Worm (Caenorhabditis elegans) whole organism, L4 larva: ENCODE measurements around the gene rgs-7.

ENCODE experiments used
- F10B5.3 ChIP-seq: sonication (generic microtip); optimal IDR thresholded peaks from 2 replicates; lab custom pipeline; 2016; ENCODE audit warnings: mild to moderate bottlenecking, missing genetic modification characterization, missing compliant biosample characterization
- F44E2.7 ChIP-seq: fragments of 200-800 bp; sonication (Bioruptor generic); IDR thresholded peaks from 2 replicates; pipeline ENCODE4 v2.1.2; 2022; ENCODE audit warnings: missing genetic modification characterization, missing compliant biosample characterization
- Y105C5A.15 ChIP-seq: fragments of 200-800 bp; sonication (Bioruptor generic); IDR thresholded peaks from 2 replicates; pipeline ENCODE4 v1.3.6; 2022; ENCODE audit warnings: missing genetic modification characterization, missing compliant biosample characterization
- Y48G9A.11 ChIP-seq: fragments of 200-800 bp; sonication (Bioruptor generic); IDR thresholded peaks from 2 replicates; pipeline ENCODE4 v1.3.6; 2022; ENCODE audit warnings: missing genetic modification reagents, missing genetic modification characterization, missing compliant biosample characterization
- Y5F2A.4 ChIP-seq: fragments of 200-800 bp; sonication (Bioruptor generic); optimal IDR thresholded peaks from 2 replicates; lab custom pipeline; 2018; ENCODE audit warnings: mild to moderate bottlenecking, missing genetic modification characterization, missing compliant biosample characterization
- aha-1 ChIP-seq: fragments of 150-350 bp; peaks from one replicate; lab custom pipeline; 2014; ENCODE audit warnings: missing biosample characterization, missing genetic modification characterization
- ama-1 ChIP-seq: fragments of 150-350 bp; optimal IDR thresholded peaks from 2 replicates; lab custom pipeline; 2014; ENCODE audit warnings: inconsistent platforms, mixed read lengths
- attf-4 ChIP-seq: sonication (generic microtip); optimal IDR thresholded peaks from 3 replicates; lab custom pipeline; 2017; ENCODE audit warnings: missing biosample characterization, missing genetic modification characterization
- ceh-20 ChIP-seq: fragments of 200-800 bp; sonication (Bioruptor generic); IDR thresholded peaks from 2 replicates; pipeline ENCODE4 v1.3.6; 2022; ENCODE audit warnings: missing genetic modification reagents, missing genetic modification characterization, missing compliant biosample characterization
- daf-12 ChIP-seq: fragments of 150-350 bp; optimal IDR thresholded peaks from 2 replicates; lab custom pipeline; 2014; ENCODE audit warnings: missing biosample characterization, missing genetic modification reagents, missing genetic modification characterization
- daf-16 ChIP-seq, 3 experiments: sonication (generic microtip); optimal IDR thresholded peaks; 2 replicates each; lab custom pipeline; 2016 to 2017; ENCODE audit warnings: missing genetic modification characterization in 3 of 3, missing genetic modification reagents in 3 of 3, mild to moderate bottlenecking in 2 of 3, missing compliant biosample characterization in 2 of 3, missing biosample characterization in 1 of 3, moderate library complexity in 1 of 3
- dpl-1 ChIP-seq: fragments of 150-350 bp; optimal IDR thresholded peaks from 2 replicates; lab custom pipeline; 2014; ENCODE audit warnings: missing biosample characterization, missing genetic modification reagents, missing genetic modification characterization
- dve-1 ChIP-seq: sonication (generic microtip); optimal IDR thresholded peaks from 2 replicates; lab custom pipeline; 2017; ENCODE audit warnings: antibody characterized with exemption, mild to moderate bottlenecking, missing genetic modification characterization, missing compliant biosample characterization; ENCODE audit not compliant: insufficient read depth
- egl-43 ChIP-seq: fragments of 200-800 bp; sonication (Bioruptor generic); IDR thresholded peaks from 2 replicates; pipeline ENCODE4 v1.3.6; 2022; ENCODE audit warnings: missing genetic modification reagents, missing genetic modification characterization, missing compliant biosample characterization
- fkh-10 ChIP-seq: fragments of 150-350 bp; optimal IDR thresholded peaks from 2 replicates; lab custom pipeline; 2014; ENCODE audit warnings: missing biosample characterization, missing genetic modification reagents, missing genetic modification characterization
- fos-1 ChIP-seq: fragments of 150-350 bp; optimal IDR thresholded peaks from 2 replicates; lab custom pipeline; 2014; ENCODE audit warnings: missing biosample characterization, missing genetic modification characterization
- hif-1 ChIP-seq, 2 experiments: sonication (generic microtip); optimal IDR thresholded peaks; 2 replicates each; lab custom pipeline; 2016 to 2017; ENCODE audit warnings: missing compliant biosample characterization in 2 of 2, missing genetic modification characterization in 2 of 2, missing genetic modification reagents in 2 of 2, missing genotype in 2 of 2, mild to moderate bottlenecking in 1 of 2
- hlh-30 ChIP-seq: sonication (generic microtip); optimal IDR thresholded peaks from 2 replicates; lab custom pipeline; 2017; ENCODE audit warnings: antibody characterized with exemption, mild to moderate bottlenecking, missing genetic modification characterization, missing compliant biosample characterization; ENCODE audit not compliant: insufficient read depth
- hmg-1.1 ChIP-seq: fragments of 200-800 bp; sonication (Bioruptor generic); IDR thresholded peaks from 2 replicates; pipeline ENCODE4 v1.3.6; 2022; ENCODE audit warnings: missing genetic modification reagents, missing genetic modification characterization, missing compliant biosample characterization
- lim-7 ChIP-seq: fragments of 200-800 bp; sonication (Bioruptor generic); IDR thresholded peaks from 2 replicates; pipeline ENCODE4 v1.3.6; 2022; ENCODE audit warnings: missing genetic modification characterization, missing compliant biosample characterization
- lin-13 ChIP-seq: fragments of 150-350 bp; optimal IDR thresholded peaks from 2 replicates; lab custom pipeline; 2014; ENCODE audit warnings: missing biosample characterization, missing genetic modification reagents, missing genetic modification characterization
- lin-15B ChIP-seq: fragments of 150-350 bp; sonication (generic microtip); optimal IDR thresholded peaks from 3 replicates; lab custom pipeline; 2014; ENCODE audit warnings: missing biosample characterization, missing genetic modification characterization
- lin-39 ChIP-seq: fragments of 150-350 bp; optimal IDR thresholded peaks from 2 replicates; lab custom pipeline; 2014; ENCODE audit warnings: missing biosample characterization, missing genetic modification reagents, missing genetic modification characterization
- lsy-2 ChIP-seq, 2 experiments: fragments of 150-350 bp in 1 of 2; sonication (generic microtip) in 1 of 2; optimal IDR thresholded peaks; 2 replicates each; lab custom pipeline; 2014 to 2017; ENCODE audit warnings: missing biosample characterization in 2 of 2, missing genetic modification characterization in 2 of 2
- madf-5 ChIP-seq, 2 experiments: fragments of 200-800 bp; sonication (Bioruptor generic); IDR thresholded peaks; 2 replicates each; pipeline ENCODE4 v1.3.6; 2022; ENCODE audit warnings: missing compliant biosample characterization in 2 of 2, missing genetic modification characterization in 2 of 2
- madf-9 ChIP-seq: fragments of 200-800 bp; sonication (Bioruptor generic); conservative IDR thresholded peaks from 2 replicates; pipeline ENCODE4 v1.3.6; 2022; ENCODE audit warnings: missing genetic modification reagents, missing genetic modification characterization, missing compliant biosample characterization
- mep-1 ChIP-seq: fragments of 150-350 bp; sonication (generic microtip); optimal IDR thresholded peaks from 3 replicates; lab custom pipeline; 2014; ENCODE audit warnings: missing biosample characterization, missing genetic modification characterization
- mes-2 ChIP-seq: sonication (generic microtip); optimal IDR thresholded peaks from 2 replicates; lab custom pipeline; 2016; ENCODE audit warnings: missing genotype, mild to moderate bottlenecking, missing genetic modification characterization, missing compliant biosample characterization; ENCODE audit not compliant: poor library complexity, severe bottlenecking
- nhr-28 ChIP-seq: fragments of 150-350 bp; optimal IDR thresholded peaks from 2 replicates; lab custom pipeline; 2014; ENCODE audit warnings: missing biosample characterization, missing genetic modification characterization
- nhr-6 ChIP-seq: fragments of 150-350 bp; optimal IDR thresholded peaks from 2 replicates; lab custom pipeline; 2014; ENCODE audit warnings: missing biosample characterization, missing genetic modification characterization
- pha-4 ChIP-seq, 2 experiments: fragments of 150-350 bp in 1 of 2; fragments of 200-800 bp in 1 of 2; sonication (Bioruptor generic) in 1 of 2; IDR thresholded peaks in 1 of 2; optimal IDR thresholded peaks in 1 of 2; 2 replicates each; pipeline versions ENCODE4 v1.3.6 to Lab custom; 2014 to 2022; ENCODE audit warnings: missing genetic modification characterization in 2 of 2, missing genetic modification reagents in 2 of 2, missing biosample characterization in 1 of 2, missing compliant biosample characterization in 1 of 2
- rbr-2 ChIP-seq: sonication (generic microtip); optimal IDR thresholded peaks from 2 replicates; lab custom pipeline; 2016; ENCODE audit warnings: missing genotype, missing genetic modification characterization, missing compliant biosample characterization
- sdz-12 ChIP-seq: fragments of 200-800 bp; sonication (Bioruptor generic); optimal IDR thresholded peaks from 2 replicates; lab custom pipeline; 2018; ENCODE audit warnings: mild to moderate bottlenecking, missing genetic modification characterization, missing compliant biosample characterization
- skn-1 ChIP-seq: fragments of 150-350 bp; optimal IDR thresholded peaks from 2 replicates; lab custom pipeline; 2014; ENCODE audit warnings: missing biosample characterization, missing genetic modification characterization
- spr-1 ChIP-seq: sonication (generic microtip); optimal IDR thresholded peaks from 2 replicates; lab custom pipeline; 2016; ENCODE audit warnings: mild to moderate bottlenecking, missing genetic modification characterization, missing compliant biosample characterization
- tag-97 ChIP-seq: fragments of 200-800 bp; sonication (Bioruptor generic); IDR thresholded peaks from 2 replicates; pipeline ENCODE4 v1.3.6; 2022; ENCODE audit warnings: missing genetic modification characterization, missing compliant biosample characterization
- unc-62 ChIP-seq, 3 experiments: fragments of 150-350 bp in 1 of 3; sonication (generic microtip); optimal IDR thresholded peaks in 2 of 3; peaks in 1 of 3; 1 replicate in 1 of 3; 2 replicates in 2 of 3; lab custom pipeline; 2014 to 2017; ENCODE audit warnings: missing biosample characterization in 3 of 3, missing genetic modification characterization in 3 of 3, missing genetic modification reagents in 3 of 3, missing genotype in 1 of 3
- vab-7 ChIP-seq: fragments of 200-800 bp; sonication (Bioruptor generic); IDR thresholded peaks from 2 replicates; pipeline ENCODE4 v1.3.6; 2022; ENCODE audit warnings: missing genetic modification reagents, missing genetic modification characterization, missing compliant biosample characterization
- zip-2 ChIP-seq: fragments of 150-350 bp; optimal IDR thresholded peaks from 2 replicates; lab custom pipeline; 2014; ENCODE audit warnings: missing biosample characterization, missing genetic modification characterization

The rgs-7 gene

DNA sequence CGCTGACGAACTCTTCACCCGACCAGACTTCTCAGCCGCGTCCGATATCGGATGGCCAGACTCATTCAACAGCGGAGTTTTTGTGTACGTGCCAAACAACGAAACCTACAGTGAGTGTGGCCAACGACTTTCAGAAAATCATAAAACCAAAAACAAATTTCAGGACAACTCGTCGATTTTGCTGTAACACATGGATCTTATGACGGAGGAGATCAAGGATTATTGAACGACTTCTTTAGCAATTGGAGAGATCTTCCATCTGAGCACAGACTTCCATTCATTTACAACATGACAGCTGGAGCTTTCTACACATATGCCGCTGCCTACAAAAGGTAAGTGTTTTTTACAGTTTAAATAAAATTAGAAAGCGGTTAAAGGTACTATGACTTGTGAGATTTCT is 4.3 kb upstream of the rgs-7 start:
- TF ChIP-seq Y48G9A.11 (GFP tag; lab: Robert Waterston, UW) (no peak), aha-1 (peak; percentile 92)

- TF ChIP-seq vab-7 (GFP tag; lab: Robert Waterston, UW): no peak
- TF ChIP-seq fos-1 (tag; lab: Kevin White, UChicago): no peak
- peak; percentile 39; the same call in 1 of the 2 replicates for TF ChIP-seq madf-9 (GFP tag; lab: Robert Waterston, UW)
- no peak for TF ChIP-seq lin-15B (tag; lab: Kevin White, UChicago)
- TF ChIP-seq sdz-12: no peak
- TF ChIP-seq attf-4 (tag; lab: Kevin White, UChicago): no peak
- TF ChIP-seq Y105C5A.15 (GFP tag; lab: Robert Waterston, UW): no peak
- TF ChIP-seq egl-43: 0 out of 2 replicates have a peak, but pooled peaks have one; percentile 54
- no peak for TF ChIP-seq daf-16 (GFP tag; optimal IDR thresholded peaks at IDR 0.05; lab: Kevin White, UChicago)
- no peak for TF ChIP-seq daf-16 (tag; optimal IDR thresholded peaks at IDR 0.05; lab: Kevin White, UChicago)
- peak; percentile 94 for TF ChIP-seq aha-1
- peak; percentile 38 for TF ChIP-seq mes-2
- TF ChIP-seq fkh-10 (GFP tag; lab: Kevin White, UChicago): no peak
- peak; percentile 45; the same call in 1 of the 2 replicates for TF ChIP-seq hmg-1.1 (GFP tag; lab: Robert Waterston, UW)
- TF ChIP-seq nhr-28 (tag; lab: Kevin White, UChicago): peak; percentile 28
- TF ChIP-seq hlh-30: peak; percentile 56
- TF ChIP-seq mep-1 (tag; lab: Kevin White, UChicago): peak; percentile 78
- TF ChIP-seq lin-13 (GFP tag; lab: Kevin White, UChicago): peak; percentile 67
- no peak for TF ChIP-seq Y5F2A.4
- TF ChIP-seq hif-1 (tag; optimal IDR thresholded peaks at IDR 0.05; lab: Kevin White, UChicago): peak in 1 of 2 experiments; percentile 25
- TF ChIP-seq lim-7: no peak
- TF ChIP-seq F44E2.7 (GFP tag; lab: Robert Waterston, UW): no peak
- peak; percentile 19 for TF ChIP-seq rbr-2 (tag; lab: Kevin White, UChicago)
- TF ChIP-seq lsy-2 (tag; optimal IDR thresholded peaks at IDR 0.05; lab: Kevin White, UChicago): peak in 1 of 2 experiments; percentile 48
- TF ChIP-seq tag-97 (GFP tag; lab: Robert Waterston, UW): no peak
- TF ChIP-seq dpl-1 (GFP tag; lab: Kevin White, UChicago): peak; percentile 50
- no peak for TF ChIP-seq madf-5 (GFP tag; IDR thresholded peaks at IDR 0.05; lab: Robert Waterston, UW)
- 0 out of 2 replicates have a peak, but pooled peaks have one; percentile 23 for TF ChIP-seq ceh-20 (GFP tag; lab: Robert Waterston, UW)
- TF ChIP-seq daf-12: no peak
- TF ChIP-seq dve-1 (tag; lab: Kevin White, UChicago): no peak
- TF ChIP-seq ama-1 (lab: Kevin White, UChicago): peak; percentile 55
- no peak for TF ChIP-seq skn-1 (tag; lab: Kevin White, UChicago)
- no peak for TF ChIP-seq pha-4 (GFP tag; IDR thresholded peaks at IDR 0.05; lab: Robert Waterston, UW)
- no peak for TF ChIP-seq pha-4 (tag; optimal IDR thresholded peaks at IDR 0.05; lab: Kevin White, UChicago)
- TF ChIP-seq unc-62 (GFP tag; optimal IDR thresholded peaks at IDR 0.05 in 1 of 2; lab: Kevin White, UChicago): peak in 1 of 2 experiments; percentile 90
- TF ChIP-seq unc-62 (tag; optimal IDR thresholded peaks at IDR 0.05; lab: Kevin White, UChicago): no peak
- peak; percentile 14 for TF ChIP-seq nhr-6
- no peak for TF ChIP-seq spr-1 (tag; lab: Kevin White, UChicago)
- TF ChIP-seq zip-2 (tag; lab: Kevin White, UChicago): no peak
- no peak for TF ChIP-seq F10B5.3 (tag; lab: Kevin White, UChicago)
- TF ChIP-seq lin-39 (tag; lab: Kevin White, UChicago): no peak
These were observed 1.5 kb upstream of the rgs-7 start for ce11 chrX:3540861-3541260.
